Worm (Caenorhabditis elegans) whole organism, L1 larva: ENCODE results near the gene mog-4.
A peak's percentile ranks its signal among the peaks of the same experiment; 100 is the strongest.

Source experiments
- C04F5.9 ChIP-seq: sonication (generic microtip); optimal IDR thresholded peaks from 2 replicates; lab custom pipeline; 2016; ENCODE audit warnings: missing genetic modification characterization, missing compliant biosample characterization
- C34B4.2 ChIP-seq: sonication (generic microtip); optimal IDR thresholded peaks from 2 replicates; lab custom pipeline; 2017; ENCODE audit warnings: mild to moderate bottlenecking, missing genetic modification characterization, missing compliant biosample characterization
- F16B12.6 ChIP-seq: fragments of 150-350 bp; optimal IDR thresholded peaks from 2 replicates; lab custom pipeline; 2014; ENCODE audit warnings: missing biosample characterization, missing genetic modification characterization
- aha-1 ChIP-seq: fragments of 150-350 bp; optimal IDR thresholded peaks from 2 replicates; lab custom pipeline; 2014; ENCODE audit warnings: missing biosample characterization, missing genetic modification characterization
- aly-2 ChIP-seq: fragments of 150-350 bp; optimal IDR thresholded peaks from 2 replicates; lab custom pipeline; 2014; ENCODE audit warnings: missing biosample characterization, missing genetic modification characterization
- ceh-63 ChIP-seq: fragments of 200-800 bp; sonication (Bioruptor generic); optimal IDR thresholded peaks from 2 replicates; lab custom pipeline; 2018; ENCODE audit warnings: mild to moderate bottlenecking, missing genetic modification characterization, missing compliant biosample characterization
- ceh-88 ChIP-seq: fragments of 200-800 bp; sonication (Bioruptor generic); IDR thresholded peaks from 2 replicates; pipeline ENCODE4 v1.3.6; 2022; ENCODE audit warnings: missing genetic modification characterization, missing compliant biosample characterization
- ceh-90 ChIP-seq: sonication (generic microtip); optimal IDR thresholded peaks from 2 replicates; lab custom pipeline; 2016; ENCODE audit warnings: missing genetic modification characterization, missing compliant biosample characterization
- dpl-1 ChIP-seq, 3 experiments: fragments of 150-350 bp in 2 of 3; sonication (generic microtip) in 1 of 3; optimal IDR thresholded peaks; 2 replicates each; lab custom pipeline; 2014 to 2017; ENCODE audit warnings: missing biosample characterization in 3 of 3, missing genetic modification characterization in 3 of 3, missing genetic modification reagents in 3 of 3
- dsc-1 ChIP-seq: sonication (generic microtip); optimal IDR thresholded peaks from 2 replicates; lab custom pipeline; 2016; ENCODE audit warnings: mild to moderate bottlenecking, missing genetic modification characterization, missing compliant biosample characterization
- efl-1 ChIP-seq, 4 experiments: fragments of 150-350 bp; optimal IDR thresholded peaks in 3 of 4; peaks in 1 of 4; 1 replicate in 1 of 4; 2 replicates in 3 of 4; lab custom pipeline; 2014; ENCODE audit warnings: missing biosample characterization in 2 of 4, missing genetic modification characterization in 2 of 4, missing genetic modification reagents in 2 of 4
- efl-3 ChIP-seq: fragments of 200-800 bp; sonication (Bioruptor generic); optimal IDR thresholded peaks from 2 replicates; lab custom pipeline; 2018; ENCODE audit warnings: mild to moderate bottlenecking, missing genetic modification characterization, missing compliant biosample characterization
- egl-13 ChIP-seq: sonication (generic microtip); optimal IDR thresholded peaks from 2 replicates; lab custom pipeline; 2016; ENCODE audit warnings: missing genotype, missing genetic modification reagents, missing genetic modification characterization, missing compliant biosample characterization
- elt-2 ChIP-seq: sonication (generic microtip); optimal IDR thresholded peaks from 2 replicates; lab custom pipeline; 2016; ENCODE audit warnings: missing genetic modification characterization, mild to moderate bottlenecking, inconsistent platforms, missing compliant biosample characterization, missing genetic modification reagents
- elt-3 ChIP-seq, 6 experiments: fragments of 150-350 bp in 1 of 6; sonication (generic microtip); optimal IDR thresholded peaks; 2 replicates each; lab custom pipeline; 2017 to 2018; ENCODE audit warnings: missing biosample characterization in 6 of 6, missing genetic modification characterization in 6 of 6, inconsistent platforms in 1 of 6
- ets-5 ChIP-seq: fragments of 200-800 bp; sonication (Bioruptor generic); IDR thresholded peaks from 2 replicates; pipeline ENCODE4 v1.3.6; 2022; ENCODE audit warnings: missing genetic modification characterization, missing compliant biosample characterization
- fkh-10 ChIP-seq: sonication (generic microtip); optimal IDR thresholded peaks from 2 replicates; lab custom pipeline; 2017; ENCODE audit warnings: missing biosample characterization, missing genetic modification reagents, missing genetic modification characterization
- fkh-8 ChIP-seq: sonication (generic microtip); optimal IDR thresholded peaks from 2 replicates; lab custom pipeline; 2016; ENCODE audit warnings: mild to moderate bottlenecking, missing genetic modification characterization, missing compliant biosample characterization
- grh-1 ChIP-seq: fragments of 200-800 bp; sonication (Bioruptor generic); IDR thresholded peaks from 2 replicates; pipeline ENCODE4 v1.3.6; 2022; ENCODE audit warnings: missing genetic modification reagents, missing genetic modification characterization, missing compliant biosample characterization
- hlh-4 ChIP-seq: sonication (generic microtip); optimal IDR thresholded peaks from 2 replicates; lab custom pipeline; 2016; ENCODE audit warnings: mild to moderate bottlenecking, missing genetic modification characterization, missing compliant biosample characterization
- hpl-2 ChIP-seq: fragments of 150-350 bp; optimal IDR thresholded peaks from 2 replicates; lab custom pipeline; 2014; ENCODE audit warnings: missing biosample characterization, missing genetic modification reagents, missing genetic modification characterization
- isw-1 ChIP-seq: fragments of 200-800 bp; sonication (Bioruptor generic); IDR thresholded peaks from 2 replicates; pipeline ENCODE4 v1.3.6; 2022; ENCODE audit warnings: missing genetic modification characterization, missing compliant biosample characterization
- jun-1 ChIP-seq: fragments of 150-350 bp; optimal IDR thresholded peaks from 2 replicates; lab custom pipeline; 2014; ENCODE audit warnings: missing biosample characterization, missing genetic modification reagents, missing genetic modification characterization
- lin-14 ChIP-seq: fragments of 200-800 bp; sonication (Bioruptor generic); optimal IDR thresholded peaks from 2 replicates; lab custom pipeline; 2018; ENCODE audit warnings: mild to moderate bottlenecking, missing genetic modification characterization, moderate library complexity, missing compliant biosample characterization
- lin-15B ChIP-seq: fragments of 150-350 bp; sonication (generic microtip); optimal IDR thresholded peaks from 3 replicates; lab custom pipeline; 2014; ENCODE audit warnings: missing biosample characterization, missing genetic modification characterization
- lin-35 ChIP-seq, 2 experiments: fragments of 150-350 bp; optimal IDR thresholded peaks; 2 replicates each; lab custom pipeline; 2014; ENCODE audit warnings: missing biosample characterization in 2 of 2, missing genetic modification characterization in 2 of 2, missing genetic modification reagents in 2 of 2
- lin-39 ChIP-seq: fragments of 150-350 bp; optimal IDR thresholded peaks from 2 replicates; lab custom pipeline; 2014; ENCODE audit warnings: missing biosample characterization, missing genetic modification reagents, missing genetic modification characterization
- lir-3 ChIP-seq: sonication (generic microtip); optimal IDR thresholded peaks from 2 replicates; lab custom pipeline; 2016; ENCODE audit warnings: mild to moderate bottlenecking, missing genetic modification characterization, moderate library complexity, missing compliant biosample characterization; ENCODE audit not compliant: poor library complexity
- lsy-2 ChIP-seq, 2 experiments: fragments of 150-350 bp; optimal IDR thresholded peaks; 2 replicates each; lab custom pipeline; 2014; ENCODE audit warnings: missing biosample characterization in 2 of 2, missing genetic modification characterization in 2 of 2
- mdl-1 ChIP-seq, 2 experiments: fragments of 150-350 bp; optimal IDR thresholded peaks; 2 replicates each; lab custom pipeline; 2014 to 2017; ENCODE audit warnings: missing biosample characterization in 2 of 2, missing genetic modification characterization in 2 of 2, inconsistent platforms in 1 of 2
- nhr-19 ChIP-seq: fragments of 200-800 bp; sonication (Bioruptor generic); conservative IDR thresholded peaks from 2 replicates; pipeline ENCODE4 v1.3.6; 2022; ENCODE audit warnings: missing genetic modification characterization, missing compliant biosample characterization
- nhr-20 ChIP-seq: sonication (generic microtip); optimal IDR thresholded peaks from 2 replicates; lab custom pipeline; 2016; ENCODE audit warnings: mild to moderate bottlenecking, missing genetic modification characterization, missing compliant biosample characterization
- nhr-237 ChIP-seq: fragments of 150-350 bp; optimal IDR thresholded peaks from 2 replicates; lab custom pipeline; 2014; ENCODE audit warnings: missing biosample characterization, missing genetic modification characterization
- nhr-71 ChIP-seq: sonication (generic microtip); optimal IDR thresholded peaks from 2 replicates; lab custom pipeline; 2016; ENCODE audit warnings: mild to moderate bottlenecking, missing genetic modification characterization, moderate library complexity, missing compliant biosample characterization
- nhr-77 ChIP-seq: fragments of 150-350 bp; optimal IDR thresholded peaks from 2 replicates; lab custom pipeline; 2014; ENCODE audit warnings: missing biosample characterization, missing genetic modification characterization
- nhr-85 ChIP-seq: sonication (generic microtip); peaks from one replicate; lab custom pipeline; 2016; ENCODE audit warnings: missing genetic modification characterization, inconsistent platforms, missing compliant biosample characterization
- pax-3 ChIP-seq: fragments of 200-800 bp; sonication (Bioruptor generic); optimal IDR thresholded peaks from 2 replicates; lab custom pipeline; 2018; ENCODE audit warnings: mild to moderate bottlenecking, missing genetic modification characterization, moderate library complexity, missing compliant biosample characterization
- rnt-1 ChIP-seq: sonication (generic microtip); optimal IDR thresholded peaks from 2 replicates; lab custom pipeline; 2016; ENCODE audit warnings: mild to moderate bottlenecking, missing genetic modification characterization, moderate library complexity, missing compliant biosample characterization
- snpc-4 ChIP-seq: fragments of 150-350 bp; optimal IDR thresholded peaks from 2 replicates; lab custom pipeline; 2014; ENCODE audit warnings: missing biosample characterization, missing genetic modification characterization
- snu-23 ChIP-seq: sonication (generic microtip); optimal IDR thresholded peaks from 2 replicates; lab custom pipeline; 2016; ENCODE audit warnings: missing genetic modification characterization, missing compliant biosample characterization
- sox-4 ChIP-seq: sonication (generic microtip); optimal IDR thresholded peaks from 2 replicates; lab custom pipeline; 2016; ENCODE audit warnings: missing genetic modification characterization, missing compliant biosample characterization
- sup-37 ChIP-seq: fragments of 200-800 bp; sonication (Bioruptor generic); optimal IDR thresholded peaks from 2 replicates; lab custom pipeline; 2018; ENCODE audit warnings: mild to moderate bottlenecking, missing genetic modification characterization, missing compliant biosample characterization
- swsn-7 ChIP-seq: sonication (generic microtip); optimal IDR thresholded peaks from 2 replicates; lab custom pipeline; 2016; ENCODE audit warnings: missing genetic modification characterization, missing compliant biosample characterization
- tbx-2 ChIP-seq: sonication (generic microtip); optimal IDR thresholded peaks from 2 replicates; lab custom pipeline; 2016; ENCODE audit warnings: missing genetic modification characterization, missing compliant biosample characterization
- unc-86 ChIP-seq: sonication (generic microtip); optimal IDR thresholded peaks from 2 replicates; lab custom pipeline; 2016; ENCODE audit warnings: missing genetic modification characterization, missing compliant biosample characterization
- unc-98 ChIP-seq: fragments of 200-800 bp; sonication (Bioruptor generic); IDR thresholded peaks from 2 replicates; pipeline ENCODE4 v1.3.6; 2022; ENCODE audit warnings: missing genetic modification characterization, missing compliant biosample characterization
- vab-15 ChIP-seq: sonication (generic microtip); optimal IDR thresholded peaks from 2 replicates; lab custom pipeline; 2017; ENCODE audit warnings: missing genotype, mild to moderate bottlenecking, missing genetic modification characterization, missing compliant biosample characterization
- xbp-1 ChIP-seq: sonication (generic microtip); optimal IDR thresholded peaks from 2 replicates; lab custom pipeline; 2016; ENCODE audit warnings: missing genetic modification characterization, missing compliant biosample characterization
- zip-4 ChIP-seq: fragments of 200-800 bp; sonication (Bioruptor generic); optimal IDR thresholded peaks from 2 replicates; lab custom pipeline; 2018; ENCODE audit warnings: mild to moderate bottlenecking, missing genetic modification characterization, moderate library complexity, missing compliant biosample characterization
- ztf-11 ChIP-seq, 2 experiments: sonication (generic microtip); optimal IDR thresholded peaks; 2 replicates each; lab custom pipeline; 2016 to 2017; ENCODE audit warnings: missing genetic modification characterization in 2 of 2, missing biosample characterization in 1 of 2, missing compliant biosample characterization in 1 of 2
- ztf-4 ChIP-seq: fragments of 150-350 bp; optimal IDR thresholded peaks from 2 replicates; lab custom pipeline; 2014; ENCODE audit warnings: missing biosample characterization, missing genetic modification characterization

The mog-4 gene

DNA sequence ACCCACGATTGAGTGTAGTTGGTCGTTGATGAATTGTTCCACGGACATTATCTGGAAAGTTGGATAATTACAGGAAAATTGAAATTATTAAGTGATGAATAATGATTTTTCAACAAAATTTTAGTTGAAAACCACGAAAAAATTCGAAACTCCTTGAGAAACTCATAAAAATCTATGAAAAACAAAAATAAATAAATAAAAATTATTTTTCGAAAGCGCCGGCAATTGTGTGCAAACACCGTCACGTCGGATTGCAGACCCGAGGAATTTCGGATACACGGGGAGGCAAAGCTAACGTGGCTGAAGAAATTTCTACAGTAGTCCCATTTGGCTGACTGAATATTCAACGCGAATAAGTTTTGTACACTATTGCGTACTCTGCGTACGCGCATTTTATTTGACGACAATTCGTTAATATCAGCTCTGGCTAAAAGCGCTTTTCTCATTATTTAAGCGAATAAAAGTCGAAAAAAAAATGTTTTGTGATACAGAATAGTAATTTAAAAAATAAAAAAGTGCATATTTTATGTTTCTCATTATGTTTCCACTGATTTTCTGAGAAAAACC lies at the start of gene mog-4:
Gene mog-4 (minus strand): TSS at position 51 of the 567 bp plus-strand sequence.
- TF ChIP-seq unc-98 (GFP tag; lab: Robert Waterston, UW) (peak; percentile 100), lsy-2 (tag; optimal IDR thresholded peaks at IDR 0.05; lab: Kevin White, UChicago) (peak; percentile 98), dpl-1 (GFP tag; optimal IDR thresholded peaks at IDR 0.05; lab: Kevin White, UChicago) (peak; percentile 74 to 83 (median 77)), nhr-85 (tag; lab: Kevin White, UChicago) (peak; percentile 98), vab-15 (peak; percentile 91), dsc-1 (tag; lab: Kevin White, UChicago) (peak; percentile 98), ceh-63 (peak; percentile 93), sup-37 (peak; percentile 83), lin-15B (peak; percentile 73), nhr-71 (tag; lab: Kevin White, UChicago) (peak; percentile 99), grh-1 (GFP tag; lab: Robert Waterston, UW) (peak; percentile 99), F16B12.6 (peak; percentile 93), nhr-237 (peak; percentile 46), C04F5.9 (peak; percentile 97), tbx-2 (tag; lab: Kevin White, UChicago) (peak; percentile 97), snpc-4 (peak; percentile 77), mdl-1 (tag; optimal IDR thresholded peaks at IDR 0.05; lab: Kevin White, UChicago) (peak in 1 of 2 experiments; percentile 81), lir-3 (tag; lab: Kevin White, UChicago) (peak; percentile 99), ceh-90 (tag; lab: Kevin White, UChicago) (peak; percentile 82), sox-4 (peak; percentile 93), elt-3 (tag; optimal IDR thresholded peaks at IDR 0.05; lab: Kevin White, UChicago) (peak in 2 of 6 experiments; percentile 66 to 68), egl-13 (peak; percentile 96), pax-3 (tag; lab: Kevin White, UChicago) (peak; percentile 98), unc-86 (tag; lab: Kevin White, UChicago) (peak; percentile 97), hpl-2 (GFP tag; lab: Kevin White, UChicago) (peak; percentile 19), swsn-7 (tag; lab: Kevin White, UChicago) (peak; percentile 97), zip-4 (GFP tag; lab: Kevin White, UChicago) (peak; percentile 85), ztf-11 (tag; optimal IDR thresholded peaks at IDR 0.05; lab: Kevin White, UChicago) (peak in 1 of 2 experiments; percentile 96), aha-1 (tag; lab: Kevin White, UChicago) (peak; percentile 6), isw-1 (GFP tag; lab: Robert Waterston, UW) (peak; percentile 100), ztf-4 (tag; lab: Kevin White, UChicago) (peak; percentile 63), hlh-4 (tag; lab: Kevin White, UChicago) (peak; percentile 67), aly-2 (tag; lab: Kevin White, UChicago) (peak; percentile 45), nhr-77 (tag; lab: Kevin White, UChicago) (peak; percentile 95), lin-39 (peak; percentile 38), efl-1 (optimal IDR thresholded peaks at IDR 0.05; lab: Kevin White, UChicago) (peak; percentile 85 to 86), efl-1 (GFP tag; optimal IDR thresholded peaks at IDR 0.05 in 1 of 2; lab: Kevin White, UChicago) (peak; percentile 77 to 98), lin-14 (GFP tag; lab: Kevin White, UChicago) (peak; percentile 97), jun-1 (tag; lab: Kevin White, UChicago) (peak; percentile 74), fkh-10 (GFP tag; lab: Kevin White, UChicago) (peak; percentile 65), C34B4.2 (tag; lab: Kevin White, UChicago) (peak; percentile 54), efl-3 (peak; percentile 73), ceh-88 (GFP tag; lab: Robert Waterston, UW) (peak; percentile 100), nhr-19 (GFP tag; lab: Robert Waterston, UW) (peak; percentile 100), xbp-1 (tag; lab: Kevin White, UChicago) (peak; percentile 96), nhr-20 (tag; lab: Kevin White, UChicago) (peak; percentile 97), fkh-8 (tag; lab: Kevin White, UChicago) (peak; percentile 98), lin-35 (GFP tag; optimal IDR thresholded peaks at IDR 0.05; lab: Kevin White, UChicago) (peak; percentile 69 to 86), elt-2 (peak; percentile 86), rnt-1 (tag; lab: Kevin White, UChicago) (peak; percentile 96), ets-5 (GFP tag; lab: Robert Waterston, UW) (peak; percentile 92; the same call in 1 of the 2 replicates), snu-23 (GFP tag; lab: Kevin White, UChicago) (peak; percentile 98)
